Fruit fly (Drosophila melanogaster) whole organism, embryonic: ENCODE data around the gene CG10660.
A peak's percentile ranks its signal among the peaks of the same experiment; 100 is the strongest.

Source experiments
- Abd-B ChIP-seq: fragments of 200-800 bp; sonication (Bioruptor generic); optimal IDR thresholded peaks from 2 replicates; lab custom pipeline; 2018; ENCODE audit warnings: missing biosample characterization, mild to moderate bottlenecking, missing genetic modification characterization, moderate library complexity
- CG10147 ChIP-seq: fragments of 200-800 bp; sonication (Bioruptor generic); optimal IDR thresholded peaks from 2 replicates; lab custom pipeline; 2019; ENCODE audit warnings: missing biosample characterization, mild to moderate bottlenecking, missing genetic modification characterization, moderate library complexity
- CG10959 ChIP-seq: fragments of 200-800 bp; sonication (Bioruptor generic); IDR thresholded peaks from 2 replicates; pipeline ENCODE4 v1.3.6; 2022; ENCODE audit warnings: missing biosample characterization, missing genetic modification characterization
- CG10979 ChIP-seq: fragments of 200-800 bp; sonication (Bioruptor generic); optimal IDR thresholded peaks from 2 replicates; lab custom pipeline; 2018; ENCODE audit warnings: missing biosample characterization, mild to moderate bottlenecking, missing genetic modification characterization, moderate library complexity
- CG11085 ChIP-seq: fragments of 200-800 bp; sonication (Bioruptor generic); IDR thresholded peaks from 2 replicates; pipeline ENCODE4 v1.3.6; 2022; ENCODE audit warnings: missing biosample characterization, missing genetic modification characterization
- CG11398 ChIP-seq: fragments of 200-800 bp; sonication (Bioruptor generic); optimal IDR thresholded peaks from 2 replicates; lab custom pipeline; 2016; ENCODE audit warnings: missing biosample characterization, missing genetic modification characterization
- CG12071 ChIP-seq: fragments of 200-800 bp; sonication (Bioruptor generic); optimal IDR thresholded peaks from 3 replicates; lab custom pipeline; 2018; ENCODE audit warnings: missing biosample characterization, mild to moderate bottlenecking, missing genetic modification characterization
- CG12104 ChIP-seq: fragments of 200-800 bp; sonication (Bioruptor generic); optimal IDR thresholded peaks from 3 replicates; lab custom pipeline; 2016; ENCODE audit warnings: missing biosample characterization, missing genetic modification characterization
- CG15011 ChIP-seq: fragments of 200-800 bp; sonication (Bioruptor generic); optimal IDR thresholded peaks from 3 replicates; lab custom pipeline; 2018; ENCODE audit warnings: missing biosample characterization, mild to moderate bottlenecking, missing genetic modification characterization
- CG15073 ChIP-seq: fragments of 200-800 bp; sonication (Bioruptor generic); optimal IDR thresholded peaks from 2 replicates; lab custom pipeline; 2016; ENCODE audit warnings: missing biosample characterization, missing genetic modification characterization
- CG17802 ChIP-seq: fragments of 200-800 bp; sonication (Bioruptor generic); optimal IDR thresholded peaks from 2 replicates; lab custom pipeline; 2018; ENCODE audit warnings: missing biosample characterization, mild to moderate bottlenecking, missing genetic modification characterization, moderate library complexity
- CG2202 ChIP-seq: fragments of 200-800 bp; sonication (Bioruptor generic); optimal IDR thresholded peaks from 2 replicates; lab custom pipeline; 2018; ENCODE audit warnings: missing biosample characterization, mild to moderate bottlenecking, missing genetic modification characterization
- CG2712 ChIP-seq: fragments of 200-800 bp; optimal IDR thresholded peaks from 3 replicates; lab custom pipeline; 2019; ENCODE audit warnings: missing biosample characterization, mild to moderate bottlenecking, missing genetic modification characterization, moderate library complexity
- CG30403 ChIP-seq: fragments of 200-800 bp; sonication (Bioruptor generic); optimal IDR thresholded peaks from 3 replicates; lab custom pipeline; 2016; ENCODE audit warnings: missing biosample characterization, missing genetic modification characterization
- CG31388 ChIP-seq: fragments of 200-800 bp; sonication (Bioruptor generic); optimal IDR thresholded peaks from 2 replicates; lab custom pipeline; 2016; ENCODE audit warnings: missing biosample characterization, missing genetic modification characterization
- CG3407 ChIP-seq: fragments of 200-800 bp; sonication (Bioruptor generic); optimal IDR thresholded peaks from 2 replicates; lab custom pipeline; 2018; ENCODE audit warnings: missing biosample characterization, mild to moderate bottlenecking, missing genetic modification characterization
- CG34376 ChIP-seq: fragments of 200-800 bp; sonication (Bioruptor generic); optimal IDR thresholded peaks from 2 replicates; lab custom pipeline; 2018; ENCODE audit warnings: missing biosample characterization, mild to moderate bottlenecking, missing genetic modification characterization
- CG4730 ChIP-seq: fragments of 200-800 bp; sonication (Bioruptor generic); IDR thresholded peaks from 2 replicates; pipeline ENCODE4 v1.3.6; 2022; ENCODE audit warnings: missing biosample characterization, missing genetic modification characterization
- CG6683 ChIP-seq: fragments of 200-800 bp; sonication (Bioruptor generic); optimal IDR thresholded peaks from 2 replicates; lab custom pipeline; 2017; ENCODE audit warnings: missing biosample characterization, mild to moderate bottlenecking, missing genetic modification characterization, missing genetic modification reagents
- CG7963 ChIP-seq: fragments of 200-800 bp; sonication (Bioruptor generic); IDR thresholded peaks from 3 replicates; pipeline ENCODE4 v1.3.6; 2022; ENCODE audit warnings: missing biosample characterization, missing genetic modification characterization; ENCODE audit not compliant: partially characterized antibody
- CG9727 ChIP-seq: fragments of 200-800 bp; sonication (Bioruptor generic); optimal IDR thresholded peaks from 3 replicates; lab custom pipeline; 2017; ENCODE audit warnings: missing biosample characterization, mild to moderate bottlenecking, missing genetic modification characterization
- Chrac-16 ChIP-seq: fragments of 200-800 bp; sonication (Bioruptor generic); optimal IDR thresholded peaks from 3 replicates; lab custom pipeline; 2016; ENCODE audit warnings: missing biosample characterization, missing genetic modification characterization
- Dad ChIP-seq: fragments of 200-800 bp; sonication (Bioruptor generic); optimal IDR thresholded peaks from 3 replicates; lab custom pipeline; 2016; ENCODE audit warnings: missing biosample characterization, missing genetic modification characterization
- Hey ChIP-seq: fragments of 200-800 bp; sonication (Bioruptor generic); optimal IDR thresholded peaks from 3 replicates; lab custom pipeline; 2018; ENCODE audit warnings: missing biosample characterization, mild to moderate bottlenecking, missing genetic modification characterization
- MTF-1 ChIP-seq: fragments of 200-800 bp; sonication (Bioruptor generic); optimal IDR thresholded peaks from 2 replicates; lab custom pipeline; 2018; ENCODE audit warnings: missing biosample characterization, mild to moderate bottlenecking, missing genetic modification characterization, borderline replicate concordance
- Myb ChIP-seq: fragments of 200-800 bp; sonication (Bioruptor generic); optimal IDR thresholded peaks from 2 replicates; lab custom pipeline; 2016; ENCODE audit warnings: missing biosample characterization, missing genetic modification characterization
- Sox102F ChIP-seq: fragments of 200-800 bp; sonication (Bioruptor generic); optimal IDR thresholded peaks from 2 replicates; lab custom pipeline; 2018; ENCODE audit warnings: missing biosample characterization, mild to moderate bottlenecking, missing genetic modification characterization, moderate library complexity
- abd-A ChIP-seq: fragments of 200-800 bp; sonication (Bioruptor generic); optimal IDR thresholded peaks from 3 replicates; lab custom pipeline; 2019; ENCODE audit warnings: missing biosample characterization, mild to moderate bottlenecking, missing genetic modification characterization, moderate library complexity
- ato ChIP-seq: fragments of 200-800 bp; sonication (Bioruptor generic); IDR thresholded peaks from 2 replicates; pipeline ENCODE4 v1.3.6; 2022; ENCODE audit warnings: missing biosample characterization, missing genetic modification characterization; ENCODE audit not compliant: partially characterized antibody
- chinmo ChIP-seq: fragments of 200-800 bp; sonication (Bioruptor generic); IDR thresholded peaks from 4 replicates; pipeline ENCODE4 v1.3.6; 2022; ENCODE audit warnings: missing biosample characterization, missing genetic modification characterization; ENCODE audit not compliant: partially characterized antibody
- chn ChIP-seq: fragments of 200-800 bp; sonication (Bioruptor generic); optimal IDR thresholded peaks from 2 replicates; lab custom pipeline; 2016; ENCODE audit warnings: missing biosample characterization, missing genetic modification characterization
- cwo ChIP-seq: fragments of 200-800 bp; sonication (Bioruptor generic); optimal IDR thresholded peaks from 3 replicates; lab custom pipeline; 2017; ENCODE audit warnings: missing biosample characterization, missing genetic modification characterization, mild to moderate bottlenecking, moderate library complexity, missing genetic modification reagents
- da ChIP-seq: fragments of 200-800 bp; sonication (Bioruptor generic); optimal IDR thresholded peaks from 2 replicates; lab custom pipeline; 2016; ENCODE audit warnings: missing biosample characterization, missing genetic modification characterization
- dimm ChIP-seq: fragments of 200-800 bp; sonication (Bioruptor generic); IDR thresholded peaks from 2 replicates; pipeline ENCODE4 v1.3.6; 2022; ENCODE audit warnings: missing biosample characterization, missing genetic modification characterization
- dpn ChIP-seq, 2 experiments: fragments of 200-800 bp; sonication (Bioruptor generic); optimal IDR thresholded peaks; 3 replicates each; lab custom pipeline; 2016; ENCODE audit warnings: missing biosample characterization in 2 of 2, missing genetic modification characterization in 2 of 2
- emc ChIP-seq: fragments of 200-800 bp; sonication (Bioruptor generic); optimal IDR thresholded peaks from 2 replicates; lab custom pipeline; 2016; ENCODE audit warnings: missing biosample characterization, missing genetic modification characterization
- esg ChIP-seq: fragments of 200-800 bp; sonication (Bioruptor generic); conservative IDR thresholded peaks from 2 replicates; pipeline ENCODE4 v1.3.6; 2022; ENCODE audit warnings: missing biosample characterization, missing genetic modification characterization
- grau ChIP-seq: fragments of 200-800 bp; optimal IDR thresholded peaks from 3 replicates; lab custom pipeline; 2019; ENCODE audit warnings: missing biosample characterization, mild to moderate bottlenecking, missing genetic modification characterization, moderate library complexity
- gro ChIP-seq: fragments of 200-800 bp; sonication (Bioruptor generic); optimal IDR thresholded peaks from 2 replicates; lab custom pipeline; 2016; ENCODE audit warnings: missing biosample characterization, missing genetic modification characterization
- ind ChIP-seq: fragments of 200-800 bp; sonication (Bioruptor generic); optimal IDR thresholded peaks from 3 replicates; lab custom pipeline; 2016; ENCODE audit warnings: missing biosample characterization, missing genetic modification characterization
- nerfin-1 ChIP-seq: fragments of 200-800 bp; sonication (Bioruptor generic); optimal IDR thresholded peaks from 3 replicates; lab custom pipeline; 2019; ENCODE audit warnings: missing biosample characterization, mild to moderate bottlenecking, missing genetic modification characterization, moderate library complexity
- nmo ChIP-seq: fragments of 200-800 bp; sonication (Bioruptor generic); optimal IDR thresholded peaks from 2 replicates; lab custom pipeline; 2018; ENCODE audit warnings: missing biosample characterization, mild to moderate bottlenecking, missing genetic modification characterization, moderate library complexity
- phol ChIP-seq: fragments of 200-800 bp; sonication (Bioruptor generic); optimal IDR thresholded peaks from 3 replicates; lab custom pipeline; 2018; ENCODE audit warnings: missing biosample characterization, mild to moderate bottlenecking, missing genetic modification characterization, moderate library complexity
- psq ChIP-seq: fragments of 200-800 bp; sonication (Bioruptor generic); optimal IDR thresholded peaks from 2 replicates; lab custom pipeline; 2017; ENCODE audit warnings: missing biosample characterization, missing genetic modification characterization
- repo ChIP-seq: fragments of 200-800 bp; sonication (Bioruptor generic); optimal IDR thresholded peaks from 2 replicates; lab custom pipeline; 2016; ENCODE audit warnings: missing biosample characterization, missing genetic modification characterization
- sima ChIP-seq: fragments of 200-800 bp; sonication (Bioruptor generic); optimal IDR thresholded peaks from 2 replicates; lab custom pipeline; 2016; ENCODE audit warnings: missing biosample characterization, missing genetic modification characterization
- slp2 ChIP-seq: fragments of 200-800 bp; sonication (Bioruptor generic); optimal IDR thresholded peaks from 2 replicates; lab custom pipeline; 2016; ENCODE audit warnings: missing biosample characterization, missing genetic modification characterization
- sna ChIP-seq: fragments of 200-800 bp; sonication (Bioruptor generic); IDR thresholded peaks from 2 replicates; pipeline ENCODE4 v1.3.6; 2022; ENCODE audit warnings: missing biosample characterization, missing genetic modification characterization; ENCODE audit not compliant: partially characterized antibody
- sqz ChIP-seq: fragments of 200-800 bp; sonication (Bioruptor generic); optimal IDR thresholded peaks from 3 replicates; lab custom pipeline; 2018; ENCODE audit warnings: missing biosample characterization, mild to moderate bottlenecking, missing genetic modification characterization
- vvl ChIP-seq: fragments of 200-800 bp; sonication (Bioruptor generic); IDR thresholded peaks from 2 replicates; pipeline ENCODE4 v1.3.6; 2022; ENCODE audit warnings: missing biosample characterization, missing genetic modification characterization
- wdn ChIP-seq: fragments of 200-800 bp; sonication (Bioruptor generic); IDR thresholded peaks from 2 replicates; pipeline ENCODE4 v1.3.6; 2022; ENCODE audit warnings: missing biosample characterization, missing genetic modification characterization

The CG10660 gene

DNA sequence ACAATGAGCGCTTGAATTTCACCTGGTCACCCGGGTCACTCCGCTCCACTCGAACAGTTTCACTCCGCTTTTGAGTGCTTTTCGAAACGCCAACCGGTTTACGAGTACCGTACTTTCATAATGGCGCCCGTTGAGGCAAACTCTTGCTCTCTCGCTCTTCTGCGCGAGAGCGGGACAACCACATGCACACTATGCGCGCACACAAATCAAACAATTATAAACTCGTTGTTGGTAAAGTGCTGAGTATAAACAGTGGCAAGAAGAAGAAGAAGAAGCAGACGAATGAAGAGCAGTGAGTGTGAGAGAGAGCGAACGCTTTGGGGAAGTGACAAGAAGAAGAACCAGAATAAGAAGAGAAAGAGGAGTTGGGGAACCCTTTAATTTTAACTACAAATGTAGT, 22.5 kb downstream of the CG10660 start, which contains the start of gene eyg (continued):
- TF ChIP-seq sna (GFP tag; lab: Robert Waterston, UW) (no peak), CG7963 (GFP tag; lab: Robert Waterston, UW) (no peak), CG17802 (tag; lab: Kevin White, UChicago) (no peak), CG12104 (no peak), ato (GFP tag; lab: Robert Waterston, UW) (peak; percentile 63; the same call in 1 of the 2 replicates), MTF-1 (GFP tag; lab: Kevin White, UChicago) (no peak), CG10979 (tag; lab: Kevin White, UChicago) (no peak), nmo (GFP tag; lab: Kevin White, UChicago) (peak; percentile 50), CG2712 (tag; lab: Kevin White, UChicago) (peak; percentile 43), Sox102F (GFP tag; lab: Kevin White, UChicago) (no peak), CG6683 (no peak), vvl (GFP tag; lab: Robert Waterston, UW) (peak; percentile 79), CG2202 (tag; lab: Kevin White, UChicago) (peak; percentile 48), grau (tag; lab: Kevin White, UChicago) (no peak), CG31388 (GFP tag; lab: Kevin White, UChicago) (no peak), CG34376 (GFP tag; lab: Kevin White, UChicago) (no peak), ind (GFP tag; lab: Kevin White, UChicago) (peak; percentile 2), phol (peak; percentile 79), Myb (GFP tag; lab: Kevin White, UChicago) (peak; percentile 16), chinmo (GFP tag; lab: Robert Waterston, UW) (peak; percentile 94), da (GFP tag; lab: Kevin White, UChicago) (no peak), esg (no peak), CG4730 (GFP tag; lab: Robert Waterston, UW) (no peak), wdn (GFP tag; lab: Robert Waterston, UW) (no peak), repo (GFP tag; lab: Kevin White, UChicago) (peak; percentile 15), Chrac-16 (no peak), CG15011 (GFP tag; lab: Kevin White, UChicago) (peak; percentile 11), Dad (GFP tag; lab: Kevin White, UChicago) (peak; percentile 35), Abd-B (GFP tag; lab: Kevin White, UChicago) (peak; percentile 37), psq (GFP tag; lab: Kevin White, UChicago) (peak; percentile 72), Hey (tag; lab: Kevin White, UChicago) (no peak), dimm (no peak), CG12071 (GFP tag; lab: Kevin White, UChicago) (no peak), CG30403 (GFP tag; lab: Kevin White, UChicago) (no peak), abd-A (tag; lab: Kevin White, UChicago) (no peak), CG15073 (GFP tag; lab: Kevin White, UChicago) (no peak), cwo (no peak), nerfin-1 (tag; lab: Kevin White, UChicago) (peak; percentile 52), dpn (GFP tag; optimal IDR thresholded peaks at IDR 0.05; lab: Kevin White, UChicago) (peak; percentile 0 to 9), sqz (GFP tag; lab: Kevin White, UChicago) (no peak), CG11085 (GFP tag; lab: Robert Waterston, UW) (no peak), CG10959 (GFP tag; lab: Robert Waterston, UW) (no peak), chn (GFP tag; lab: Kevin White, UChicago) (peak; percentile 4), slp2 (no peak), sima (GFP tag; lab: Kevin White, UChicago) (no peak), CG10147 (no peak), CG9727 (GFP tag; lab: Kevin White, UChicago) (no peak), CG3407 (GFP tag; lab: Kevin White, UChicago) (peak; percentile 12), emc (GFP tag; lab: Kevin White, UChicago) (no peak), gro (GFP tag; lab: Kevin White, UChicago) (peak; percentile 54), CG11398 (GFP tag; lab: Kevin White, UChicago) (peak; percentile 21)
